Fruit fly (Drosophila melanogaster): ENCODE results near the gene CG1116.

Gene CG1116

dm6 chr3R:5209481-5209880 is 10.0 kb upstream of the CG1116 start (continued):
- TF ChIP-seq MESR4 (GFP tag; optimal IDR thresholded peaks at IDR 0.05) (no peak), zen2 (GFP tag; IDR thresholded peaks at IDR 0.05; ENCODE audit: partially characterized antibody) (no peak), CG10267 (tag; optimal IDR thresholded peaks at IDR 0.05) (peak; percentile 19), trh (GFP tag; optimal IDR thresholded peaks at IDR 0.05) (no peak), Abd-B (GFP tag; optimal IDR thresholded peaks at IDR 0.05) (no peak), crp (GFP tag; optimal IDR thresholded peaks at IDR 0.05) (no peak), bcd (GFP tag; optimal IDR thresholded peaks at IDR 0.05) (peak; percentile 20), Ptx1 (GFP tag; IDR thresholded peaks at IDR 0.05) (peak; percentile 54; the same call in 1 of the 2 replicates), knrl (GFP tag; IDR thresholded peaks at IDR 0.05; ENCODE audit: partially characterized antibody) (no peak), CG4360 (GFP tag; IDR thresholded peaks at IDR 0.05) (0 out of 2 replicates have a peak, but pooled peaks have one; percentile 35), Hmr (GFP tag; optimal IDR thresholded peaks at IDR 0.05) (no peak), sna (GFP tag; IDR thresholded peaks at IDR 0.05; ENCODE audit: partially characterized antibody) (no peak), CG18619 (GFP tag; optimal IDR thresholded peaks at IDR 0.05) (no peak), chm (GFP tag; IDR thresholded peaks at IDR 0.05) (0 out of 2 replicates have a peak, but pooled peaks have one; percentile 45), Sox100B (GFP tag; optimal IDR thresholded peaks at IDR 0.05) (peak; percentile 8), HLHmδ (GFP tag; optimal IDR thresholded peaks at IDR 0.05) (no peak), Bdp1 (GFP tag; optimal IDR thresholded peaks at IDR 0.05) (no peak), CG15601 (tag; optimal IDR thresholded peaks at IDR 0.05) (peak; percentile 7), Hey (tag; optimal IDR thresholded peaks at IDR 0.05) (no peak), CG2120 (GFP tag; optimal IDR thresholded peaks at IDR 0.05) (no peak), row (GFP tag; IDR thresholded peaks at IDR 0.05) (peak; percentile 27; the same call in 1 of the 3 replicates), CG8290 (GFP tag; optimal IDR thresholded peaks at IDR 0.05) (no peak), CG8290 (tag; optimal IDR thresholded peaks at IDR 0.05) (peak in 1 of 2 experiments; percentile 22), Fer2 (tag; optimal IDR thresholded peaks at IDR 0.05) (no peak), zfh1 (GFP tag; IDR thresholded peaks at IDR 0.05) (peak; percentile 58; the same call in 1 of the 3 replicates), Blimp-1 (GFP tag; optimal IDR thresholded peaks at IDR 0.05) (peak; percentile 61), vvl (GFP tag; IDR thresholded peaks at IDR 0.05) (peak; percentile 72), bsh (GFP tag; optimal IDR thresholded peaks at IDR 0.05) (peak; percentile 73 to 77), CG9817 (tag; optimal IDR thresholded peaks at IDR 0.05) (no peak), hkb (optimal IDR thresholded peaks at IDR 0.05) (no peak), hkb (GFP tag; IDR thresholded peaks at IDR 0.05) (peak; percentile 55), Hmx (GFP tag; optimal IDR thresholded peaks at IDR 0.05) (no peak), E2f1 (GFP tag; IDR thresholded peaks at IDR 0.05) (no peak), CG17328 (GFP tag; IDR thresholded peaks at IDR 0.05) (peak; percentile 62), sima (GFP tag; optimal IDR thresholded peaks at IDR 0.05) (no peak), CG11560 (tag; IDR thresholded peaks at IDR 0.05) (no peak), cad (GFP tag; optimal IDR thresholded peaks at IDR 0.05) (no peak), HmgZ (tag; optimal IDR thresholded peaks at IDR 0.05) (no peak), CG6654 (GFP tag; optimal IDR thresholded peaks at IDR 0.05) (peak; percentile 12), otp (GFP tag; IDR thresholded peaks at IDR 0.05) (peak; percentile 49; the same call in 1 of the 3 replicates), Gug (GFP tag; IDR thresholded peaks at IDR 0.05) (peak; percentile 46; the same call in 1 of the 4 replicates), CG8359 (GFP tag; optimal IDR thresholded peaks at IDR 0.05; ENCODE audit: borderline replicate concordance) (no peak), CG14710 (tag; optimal IDR thresholded peaks at IDR 0.05) (peak; percentile 32), Oli (tag; optimal IDR thresholded peaks at IDR 0.05) (peak; percentile 58), fd64A (GFP tag; optimal IDR thresholded peaks at IDR 0.05) (peak; percentile 28), CG1603 (tag; optimal IDR thresholded peaks at IDR 0.05) (peak; percentile 70), CG11093 (GFP tag; IDR thresholded peaks at IDR 0.05) (0 out of 3 replicates have a peak, but pooled peaks have one; percentile 11), CG6254 (GFP tag; optimal IDR thresholded peaks at IDR 0.05) (peak; percentile 41), mirr (GFP tag; optimal IDR thresholded peaks at IDR 0.05) (no peak), CG3838 (GFP tag; optimal IDR thresholded peaks at IDR 0.05) (no peak)
